Fruit fly (Drosophila melanogaster) whole organism, embryonic: ENCODE results near the gene CG43295.

ENCODE experiments used
- CG10654 ChIP-seq: fragments of 200-800 bp; sonication (Bioruptor generic); optimal IDR thresholded peaks from 2 replicates; lab custom pipeline; 2016; ENCODE audit warnings: missing biosample characterization, missing genetic modification characterization
- CG11723 ChIP-seq: fragments of 200-800 bp; sonication (Bioruptor generic); optimal IDR thresholded peaks from 2 replicates; lab custom pipeline; 2017; ENCODE audit warnings: missing biosample characterization, mild to moderate bottlenecking, missing genetic modification characterization
- CG12104 ChIP-seq: fragments of 200-800 bp; sonication (Bioruptor generic); optimal IDR thresholded peaks from 3 replicates; lab custom pipeline; 2016; ENCODE audit warnings: missing biosample characterization, missing genetic modification characterization
- CG13775 ChIP-seq: fragments of 200-800 bp; sonication (Bioruptor generic); optimal IDR thresholded peaks from 3 replicates; lab custom pipeline; 2017; ENCODE audit warnings: missing biosample characterization, mild to moderate bottlenecking, missing genetic modification characterization
- CG14860 ChIP-seq: fragments of 200-800 bp; sonication (Bioruptor generic); IDR thresholded peaks from 3 replicates; pipeline ENCODE4 v1.3.6; 2022; ENCODE audit warnings: missing biosample characterization, missing genetic modification characterization; ENCODE audit not compliant: partially characterized antibody
- CG1529 ChIP-seq: fragments of 200-800 bp; sonication (Bioruptor generic); optimal IDR thresholded peaks from 3 replicates; lab custom pipeline; 2018; ENCODE audit warnings: missing biosample characterization, missing genetic modification characterization
- CG16815 ChIP-seq: fragments of 200-800 bp; sonication (Bioruptor generic); optimal IDR thresholded peaks from 3 replicates; lab custom pipeline; 2017; ENCODE audit warnings: missing biosample characterization, mild to moderate bottlenecking, missing genetic modification characterization
- CG18011 ChIP-seq: fragments of 200-800 bp; sonication (Bioruptor generic); optimal IDR thresholded peaks from 2 replicates; lab custom pipeline; 2017; ENCODE audit warnings: missing biosample characterization, missing genetic modification characterization, mild to moderate bottlenecking, moderate library complexity, missing genotype
- CG18476 ChIP-seq: fragments of 200-800 bp; sonication (Bioruptor generic); optimal IDR thresholded peaks from 2 replicates; lab custom pipeline; 2016; ENCODE audit warnings: missing biosample characterization, mild to moderate bottlenecking, missing genetic modification characterization
- CG2202 ChIP-seq: fragments of 200-800 bp; sonication (Bioruptor generic); optimal IDR thresholded peaks from 2 replicates; lab custom pipeline; 2018; ENCODE audit warnings: missing biosample characterization, mild to moderate bottlenecking, missing genetic modification characterization
- CG31388 ChIP-seq: fragments of 200-800 bp; sonication (Bioruptor generic); optimal IDR thresholded peaks from 2 replicates; lab custom pipeline; 2016; ENCODE audit warnings: missing biosample characterization, missing genetic modification characterization
- CG33557 ChIP-seq: fragments of 200-800 bp; sonication (Bioruptor generic); optimal IDR thresholded peaks from 2 replicates; lab custom pipeline; 2019; ENCODE audit warnings: missing biosample characterization, mild to moderate bottlenecking, missing genetic modification characterization, moderate library complexity
- CG6175 ChIP-seq: fragments of 200-800 bp; sonication (Bioruptor generic); IDR thresholded peaks from 3 replicates; pipeline ENCODE4 v1.3.6; 2022; ENCODE audit warnings: missing biosample characterization, missing genetic modification characterization
- CG6654 ChIP-seq: fragments of 200-800 bp; sonication (Bioruptor generic); optimal IDR thresholded peaks from 2 replicates; lab custom pipeline; 2017; ENCODE audit warnings: missing biosample characterization, mild to moderate bottlenecking, missing genetic modification characterization
- CG6854 ChIP-seq: fragments of 200-800 bp; sonication (Bioruptor generic); optimal IDR thresholded peaks from 3 replicates; lab custom pipeline; 2017; ENCODE audit warnings: missing biosample characterization, mild to moderate bottlenecking, missing genetic modification characterization
- CG7271 ChIP-seq: fragments of 200-800 bp; sonication (Bioruptor generic); optimal IDR thresholded peaks from 2 replicates; lab custom pipeline; 2018; ENCODE audit warnings: missing biosample characterization, mild to moderate bottlenecking, missing genetic modification characterization, moderate library complexity
- CG8924 ChIP-seq: fragments of 200-800 bp; optimal IDR thresholded peaks from 3 replicates; lab custom pipeline; 2019; ENCODE audit warnings: missing biosample characterization, mild to moderate bottlenecking, missing genetic modification characterization, moderate library complexity
- CG9437 ChIP-seq: fragments of 200-800 bp; sonication (Bioruptor generic); optimal IDR thresholded peaks from 2 replicates; lab custom pipeline; 2018; ENCODE audit warnings: missing biosample characterization, mild to moderate bottlenecking, missing genetic modification characterization
- Fer1 ChIP-seq: fragments of 200-800 bp; sonication (Bioruptor generic); optimal IDR thresholded peaks from 2 replicates; lab custom pipeline; 2017; ENCODE audit warnings: missing biosample characterization, mild to moderate bottlenecking, missing genetic modification characterization
- Fer3 ChIP-seq: fragments of 200-800 bp; sonication (Bioruptor generic); optimal IDR thresholded peaks from 2 replicates; lab custom pipeline; 2018; ENCODE audit warnings: missing biosample characterization, mild to moderate bottlenecking, missing genetic modification characterization, moderate library complexity
- HHEX ChIP-seq: fragments of 200-800 bp; sonication (Bioruptor generic); optimal IDR thresholded peaks from 3 replicates; lab custom pipeline; 2017; ENCODE audit warnings: missing biosample characterization, mild to moderate bottlenecking, missing genetic modification characterization, missing genetic modification reagents
- HLH3B ChIP-seq: fragments of 200-800 bp; sonication (Bioruptor generic); IDR thresholded peaks from 2 replicates; pipeline ENCODE4 v1.3.6; 2022; ENCODE audit warnings: missing biosample characterization, missing genetic modification characterization
- Hey ChIP-seq: fragments of 200-800 bp; sonication (Bioruptor generic); optimal IDR thresholded peaks from 3 replicates; lab custom pipeline; 2018; ENCODE audit warnings: missing biosample characterization, mild to moderate bottlenecking, missing genetic modification characterization
- Hr3 ChIP-seq: fragments of 200-800 bp; sonication (Bioruptor generic); optimal IDR thresholded peaks from 3 replicates; lab custom pipeline; 2016; ENCODE audit warnings: missing biosample characterization, missing genetic modification characterization
- Optix ChIP-seq: fragments of 200-800 bp; sonication (Bioruptor generic); IDR thresholded peaks from 3 replicates; pipeline ENCODE4 v1.3.6; 2022; ENCODE audit warnings: missing biosample characterization, missing genetic modification characterization
- Rfx ChIP-seq: fragments of 200-800 bp; sonication (Bioruptor generic); IDR thresholded peaks from 2 replicates; pipeline ENCODE4 v1.3.6; 2022; ENCODE audit warnings: missing biosample characterization, missing genetic modification characterization
- Rx ChIP-seq: fragments of 200-800 bp; sonication (Bioruptor generic); IDR thresholded peaks from 2 replicates; pipeline ENCODE4 v1.3.6; 2022; ENCODE audit warnings: missing biosample characterization, missing genetic modification characterization
- Sox100B ChIP-seq: fragments of 200-800 bp; sonication (Bioruptor generic); optimal IDR thresholded peaks from 3 replicates; lab custom pipeline; 2018; ENCODE audit warnings: missing biosample characterization, mild to moderate bottlenecking, missing genetic modification characterization
- amos ChIP-seq: fragments of 200-800 bp; sonication (Bioruptor generic); IDR thresholded peaks from 2 replicates; pipeline ENCODE4 v1.3.6; 2022; ENCODE audit warnings: missing biosample characterization, missing genetic modification characterization; ENCODE audit not compliant: partially characterized antibody
- bbx ChIP-seq: fragments of 200-800 bp; sonication (Bioruptor generic); IDR thresholded peaks from 2 replicates; pipeline ENCODE4 v1.3.6; 2022; ENCODE audit warnings: missing biosample characterization, missing genetic modification characterization; ENCODE audit not compliant: partially characterized antibody
- chif ChIP-seq, 2 experiments: fragments of 200-800 bp; sonication (Bioruptor generic); optimal IDR thresholded peaks; 3 replicates each; lab custom pipeline; 2016; ENCODE audit warnings: missing biosample characterization in 2 of 2, missing genetic modification characterization in 2 of 2
- croc ChIP-seq: fragments of 200-800 bp; sonication (Bioruptor generic); conservative IDR thresholded peaks from 3 replicates; pipeline ENCODE4 v1.3.6; 2022; ENCODE audit warnings: missing biosample characterization, missing genetic modification characterization
- crol ChIP-seq: fragments of 200-800 bp; sonication (Bioruptor generic); IDR thresholded peaks from 2 replicates; pipeline ENCODE4 v1.3.6; 2022; ENCODE audit warnings: missing biosample characterization, missing genetic modification characterization
- danr ChIP-seq: fragments of 200-800 bp; sonication (Bioruptor generic); IDR thresholded peaks from 2 replicates; pipeline ENCODE4 v1.3.6; 2022; ENCODE audit warnings: missing biosample characterization, missing genetic modification characterization
- disco-r ChIP-seq: fragments of 200-800 bp; sonication (Bioruptor generic); optimal IDR thresholded peaks from 2 replicates; lab custom pipeline; 2016; ENCODE audit warnings: missing biosample characterization, missing genetic modification characterization
- hkb ChIP-seq, 2 experiments: fragments of 200-800 bp in 1 of 2; fragments of >200 bp in 1 of 2; sonication (Bioruptor generic) in 1 of 2; IDR thresholded peaks in 1 of 2; optimal IDR thresholded peaks in 1 of 2; 2 replicates each; pipeline versions ENCODE4 v1.3.6 to Lab custom; 2017 to 2022; ENCODE audit warnings: missing biosample characterization in 1 of 2, missing genetic modification characterization in 1 of 2
- jigr1 ChIP-seq: fragments of 200-800 bp; sonication (Bioruptor generic); IDR thresholded peaks from 3 replicates; pipeline ENCODE4 v1.3.6; 2022; ENCODE audit warnings: missing biosample characterization, missing genetic modification characterization
- jumu ChIP-seq: fragments of 200-800 bp; sonication (Bioruptor generic); optimal IDR thresholded peaks from 3 replicates; lab custom pipeline; 2016; ENCODE audit warnings: missing biosample characterization, missing genetic modification characterization
- ken ChIP-seq: fragments of 200-800 bp; sonication (Bioruptor generic); IDR thresholded peaks from 3 replicates; pipeline ENCODE4 v1.3.6; 2022; ENCODE audit warnings: missing biosample characterization, missing genetic modification characterization
- lab ChIP-seq: fragments of 200-800 bp; sonication (Bioruptor generic); optimal IDR thresholded peaks from 3 replicates; lab custom pipeline; 2017; ENCODE audit warnings: missing biosample characterization, missing genetic modification characterization, mild to moderate bottlenecking, moderate library complexity, missing genetic modification reagents
- lola ChIP-seq, 3 experiments: fragments of >200 bp in 2 of 3; fragments of 200-800 bp in 1 of 3; sonication (Bioruptor generic) in 1 of 3; optimal IDR thresholded peaks; 2 replicates each; lab custom pipeline; 2017 to 2019; ENCODE audit warnings: missing biosample characterization in 3 of 3, missing genetic modification characterization in 3 of 3, mild to moderate bottlenecking in 1 of 3, moderate library complexity in 1 of 3
- org-1 ChIP-seq: fragments of 200-800 bp; sonication (Bioruptor generic); optimal IDR thresholded peaks from 2 replicates; lab custom pipeline; 2017; ENCODE audit warnings: missing biosample characterization, missing genetic modification characterization
- pb ChIP-seq: fragments of 200-800 bp; sonication (Bioruptor generic); optimal IDR thresholded peaks from 3 replicates; lab custom pipeline; 2016; ENCODE audit warnings: missing biosample characterization, missing genetic modification characterization
- sd ChIP-seq: fragments of 200-800 bp; sonication (Bioruptor generic); optimal IDR thresholded peaks from 3 replicates; lab custom pipeline; 2018; ENCODE audit warnings: missing biosample characterization, mild to moderate bottlenecking, missing genetic modification characterization, moderate library complexity
- sisA ChIP-seq: fragments of 200-800 bp; sonication (Bioruptor generic); IDR thresholded peaks from 2 replicates; pipeline ENCODE4 v1.3.6; 2022; ENCODE audit warnings: missing biosample characterization, missing genetic modification characterization
- tin ChIP-seq: fragments of 200-800 bp; sonication (Bioruptor generic); optimal IDR thresholded peaks from 3 replicates; lab custom pipeline; 2016; ENCODE audit warnings: missing biosample characterization, missing genetic modification characterization
- trem ChIP-seq: fragments of 200-800 bp; optimal IDR thresholded peaks from 3 replicates; lab custom pipeline; 2019; ENCODE audit warnings: missing biosample characterization, mild to moderate bottlenecking, missing genetic modification characterization, moderate library complexity
- ttk ChIP-seq: fragments of 200-800 bp; sonication (Bioruptor generic); IDR thresholded peaks from 2 replicates; pipeline ENCODE4 v2.1.2; 2022; ENCODE audit warnings: missing biosample characterization, missing genetic modification characterization

Gene CG43295

DNA sequence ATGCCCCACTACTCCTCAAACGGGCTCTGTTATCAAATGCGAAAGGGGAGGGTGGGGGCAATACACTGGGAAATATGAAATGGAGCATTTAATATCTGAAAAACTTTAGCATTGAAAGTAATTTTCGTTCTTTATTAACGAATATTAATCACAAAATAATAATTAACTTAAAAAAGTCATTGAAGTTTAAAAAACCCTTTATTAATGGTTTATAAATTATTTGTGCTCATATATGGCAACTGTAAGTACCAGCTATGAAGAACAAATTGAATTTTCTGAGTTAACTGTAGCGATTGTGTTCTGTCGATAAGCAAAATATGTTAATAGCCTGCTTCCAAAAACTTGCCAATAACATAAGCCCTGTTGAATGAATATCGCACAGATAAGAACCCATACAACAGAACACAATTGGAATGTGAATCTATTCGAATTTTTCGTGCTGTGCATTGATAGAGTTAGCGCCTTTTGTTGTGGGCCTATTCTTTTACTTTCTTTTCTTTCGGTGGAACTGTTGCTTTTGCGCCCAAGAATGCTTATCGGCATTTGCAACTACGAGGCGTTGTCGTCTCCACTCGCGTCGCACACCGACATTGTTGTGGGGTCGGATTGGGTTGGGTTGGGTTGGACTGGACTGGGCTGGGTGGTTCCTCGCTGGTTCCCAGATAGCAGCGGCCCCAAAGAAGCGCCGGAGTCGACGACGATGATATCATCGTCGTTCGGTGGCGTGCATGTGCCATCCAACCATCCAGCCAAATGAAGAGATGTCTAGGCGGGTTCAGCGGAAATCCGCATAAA lies 44.6 kb upstream of the CG43295 start (continued):
- TF ChIP-seq Hr3 (GFP tag; lab: Kevin White, UChicago) (peak; percentile 41), CG2202 (peak; percentile 35), CG18476 (GFP tag; lab: Kevin White, UChicago) (peak; percentile 21), HLH3B (no peak), CG13775 (GFP tag; lab: Kevin White, UChicago) (peak; percentile 54), org-1 (GFP tag; lab: Kevin White, UChicago) (peak; percentile 49), CG11723 (GFP tag; lab: Kevin White, UChicago) (peak; percentile 40), sisA (GFP tag; lab: Robert Waterston, UW) (peak; percentile 20; the same call in 1 of the 2 replicates), jumu (GFP tag; lab: Kevin White, UChicago) (no peak), CG8924 (tag; lab: Kevin White, UChicago) (peak; percentile 76), Optix (GFP tag; lab: Robert Waterston, UW) (no peak), CG1529 (peak; percentile 28), disco-r (GFP tag; lab: Kevin White, UChicago) (peak; percentile 8), CG14860 (GFP tag; lab: Robert Waterston, UW) (no peak), bbx (no peak), chif (GFP tag; optimal IDR thresholded peaks at IDR 0.05; lab: Kevin White, UChicago) (peak in 1 of 2 experiments; percentile 36), CG31388 (no peak), ttk (GFP tag; lab: Robert Waterston, UW) (no peak), Rfx (GFP tag; lab: Robert Waterston, UW) (peak; percentile 39; the same call in 1 of the 2 replicates), trem (tag; lab: Kevin White, UChicago) (peak; percentile 20), CG6854 (GFP tag; lab: Kevin White, UChicago) (no peak), CG6654 (GFP tag; lab: Kevin White, UChicago) (peak; percentile 6), jigr1 (GFP tag; lab: Robert Waterston, UW) (no peak), lab (GFP tag; lab: Kevin White, UChicago) (peak; percentile 50), hkb (optimal IDR thresholded peaks at IDR 0.05; lab: Kevin White, UChicago) (no peak), hkb (GFP tag; IDR thresholded peaks at IDR 0.05; lab: Robert Waterston, UW) (0 out of 2 replicates have a peak, but pooled peaks have one; percentile 11), Fer3 (tag; lab: Kevin White, UChicago) (peak; percentile 16), croc (GFP tag; lab: Robert Waterston, UW) (no peak), CG6175 (GFP tag; lab: Robert Waterston, UW) (peak; percentile 68; the same call in 1 of the 3 replicates), crol (peak; percentile 78), CG16815 (GFP tag; lab: Kevin White, UChicago) (peak; percentile 29), CG18011 (GFP tag; lab: Kevin White, UChicago) (no peak), CG7271 (no peak), sd (peak; percentile 76), tin (peak; percentile 22), CG33557 (GFP tag; lab: Kevin White, UChicago) (peak; percentile 9), danr (GFP tag; lab: Robert Waterston, UW) (no peak), Fer1 (GFP tag; lab: Kevin White, UChicago) (peak; percentile 26), CG9437 (GFP tag; lab: Kevin White, UChicago) (peak; percentile 59), Rx (no peak), HHEX (GFP tag; lab: Kevin White, UChicago) (peak; percentile 27), ken (0 out of 3 replicates have a peak, but pooled peaks have one; percentile 33), Hey (tag; lab: Kevin White, UChicago) (no peak), lola (GFP tag; optimal IDR thresholded peaks at IDR 0.05; lab: Kevin White, UChicago) (peak in 1 of 3 experiments; percentile 73), CG12104 (GFP tag; lab: Kevin White, UChicago) (peak; percentile 15), CG10654 (GFP tag; lab: Kevin White, UChicago) (peak; percentile 5), Sox100B (peak; percentile 74), amos (GFP tag; lab: Robert Waterston, UW) (no peak), pb (no peak)
